Worm (Caenorhabditis elegans) whole organism, mixed stage, embryonic: ENCODE data around the gene set-2.

Experiments used
- blmp-1 ChIP-seq: fragments of 150-350 bp; optimal IDR thresholded peaks from 2 replicates; lab custom pipeline; 2014; ENCODE audit warnings: missing biosample characterization, missing genetic modification characterization
- lin-13 ChIP-seq: fragments of 150-350 bp; optimal IDR thresholded peaks from 2 replicates; lab custom pipeline; 2014; ENCODE audit warnings: missing biosample characterization, missing genetic modification characterization
- lsy-2 ChIP-seq: fragments of 150-350 bp; optimal IDR thresholded peaks from 2 replicates; lab custom pipeline; 2014; ENCODE audit warnings: missing biosample characterization, missing genetic modification characterization
- mls-2 ChIP-seq: sonication (generic microtip); optimal IDR thresholded peaks from 2 replicates; lab custom pipeline; 2016; ENCODE audit warnings: mild to moderate bottlenecking, missing genetic modification characterization, moderate library complexity, missing compliant biosample characterization
- nhr-237 ChIP-seq: fragments of 150-350 bp; optimal IDR thresholded peaks from 2 replicates; lab custom pipeline; 2014; ENCODE audit warnings: missing biosample characterization, missing genetic modification characterization
- snpc-4 ChIP-seq: fragments of 150-350 bp; optimal IDR thresholded peaks from 2 replicates; lab custom pipeline; 2014; ENCODE audit warnings: missing biosample characterization, missing genetic modification characterization
- tbx-8 ChIP-seq: fragments of 200-800 bp; sonication (Bioruptor generic); optimal IDR thresholded peaks from 2 replicates; lab custom pipeline; 2018; ENCODE audit warnings: mild to moderate bottlenecking, missing genetic modification characterization, moderate library complexity, missing compliant biosample characterization
- unc-39 ChIP-seq: fragments of 150-350 bp; optimal IDR thresholded peaks from 2 replicates; lab custom pipeline; 2014; ENCODE audit warnings: missing biosample characterization, missing genetic modification characterization
- zip-8 ChIP-seq: fragments of 150-350 bp; optimal IDR thresholded peaks from 2 replicates; lab custom pipeline; 2014; ENCODE audit warnings: missing biosample characterization, missing genetic modification characterization
- ztf-11 ChIP-seq: fragments of 150-350 bp; optimal IDR thresholded peaks from 2 replicates; lab custom pipeline; 2014; ENCODE audit warnings: missing biosample characterization, missing genetic modification characterization

DNA sequence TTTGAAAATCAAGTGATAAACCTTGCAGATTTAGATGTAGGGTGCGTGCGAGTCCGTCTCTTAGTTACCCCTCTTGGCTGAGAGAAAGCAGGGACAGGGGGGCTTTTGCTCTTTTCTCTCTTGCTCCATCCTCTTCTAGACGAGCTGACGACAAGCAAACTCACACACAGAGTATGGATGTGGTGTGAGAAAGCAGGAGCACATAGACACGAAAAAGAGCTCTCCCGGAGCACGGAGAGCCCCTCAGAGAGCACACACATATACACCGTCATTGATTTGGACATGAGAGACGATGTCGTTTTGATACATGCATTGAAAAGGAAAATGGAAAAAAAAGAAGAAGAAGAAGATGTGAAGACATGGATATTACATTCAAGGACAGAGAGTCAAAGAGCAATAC, 54.3 kb downstream of the set-2 start:
- TF ChIP-seq zip-8 (no peak), snpc-4 (tag; lab: Kevin White, UChicago) (no peak), tbx-8 (GFP tag; lab: Kevin White, UChicago) (no peak), blmp-1 (tag; lab: Kevin White, UChicago) (no peak), nhr-237 (no peak), lsy-2 (tag; lab: Kevin White, UChicago) (no peak), mls-2 (tag; lab: Kevin White, UChicago) (no peak), ztf-11 (tag; lab: Kevin White, UChicago) (no peak), unc-39 (tag; lab: Kevin White, UChicago) (no peak), lin-13 (tag; lab: Kevin White, UChicago) (no peak)
